Fruit fly (Drosophila melanogaster) Kc167 (cell line): Measurements from ENCODE around the gene CG9525.

Experiments used
- insv ChIP-seq: fragments of >200 bp; optimal IDR thresholded peaks from 3 replicates; lab custom pipeline; 2018; ENCODE audit warnings: missing external identifiers
- psq ChIP-seq: fragments of >200 bp; optimal IDR thresholded peaks from 2 replicates; lab custom pipeline; 2017; ENCODE audit warnings: missing external identifiers

DNA sequence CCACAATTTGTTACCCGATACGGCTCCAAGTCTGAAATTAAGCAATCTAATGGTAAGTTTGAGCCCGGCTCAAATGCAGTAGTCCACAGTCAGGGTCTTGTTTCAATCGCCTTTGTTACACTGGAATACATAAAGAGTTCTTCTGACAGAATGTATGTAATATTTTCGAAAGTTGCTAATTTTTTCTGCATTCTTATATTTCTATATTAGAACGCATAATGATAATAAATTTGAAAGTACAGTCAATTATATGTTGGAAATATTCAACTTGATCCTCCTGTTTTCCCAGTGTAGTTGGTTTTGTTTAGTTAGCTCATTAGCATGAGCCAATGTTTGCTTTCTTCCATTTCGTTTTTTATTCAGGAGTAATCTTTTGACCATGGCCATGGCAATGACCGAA lies 38.7 kb downstream of the CG9525 start:
- TF ChIP-seq insv (lab: Kevin White, UChicago) (no peak), psq (lab: Kevin White, UChicago) (no peak)
